Worm (Caenorhabditis elegans) whole organism, mixed stage, embryonic: ENCODE results near the gene flp-5.

ENCODE experiments used
- cnd-1 ChIP-seq: fragments of 200-800 bp; sonication (Bioruptor generic); optimal IDR thresholded peaks from 2 replicates; lab custom pipeline; 2018; ENCODE audit warnings: mild to moderate bottlenecking, missing genetic modification characterization, missing compliant biosample characterization
- tbx-8 ChIP-seq: fragments of 200-800 bp; sonication (Bioruptor generic); optimal IDR thresholded peaks from 2 replicates; lab custom pipeline; 2018; ENCODE audit warnings: mild to moderate bottlenecking, missing genetic modification characterization, moderate library complexity, missing compliant biosample characterization

ce11 chrX:8554029-8554428, 26.0 kb downstream of the flp-5 start:
- TF ChIP-seq cnd-1 (tag; lab: Kevin White, UChicago) (no peak), tbx-8 (GFP tag; lab: Kevin White, UChicago) (no peak)
